Fruit fly (Drosophila melanogaster) whole organism, prepupa: ENCODE data around the gene CG42832.

ENCODE experiments used
- Blimp-1 ChIP-seq: fragments of 200-800 bp; sonication (Bioruptor generic); optimal IDR thresholded peaks from 3 replicates; lab custom pipeline; 2017; ENCODE audit warnings: missing biosample characterization, missing genetic modification characterization, mild to moderate bottlenecking, moderate library complexity, missing genetic modification reagents
- CG10669 ChIP-seq: fragments of 200-800 bp; sonication (Bioruptor generic); optimal IDR thresholded peaks from 3 replicates; lab custom pipeline; 2018; ENCODE audit warnings: missing biosample characterization, mild to moderate bottlenecking, missing genetic modification characterization, moderate library complexity
- CG11294 ChIP-seq: fragments of 200-800 bp; sonication (Bioruptor generic); IDR thresholded peaks from 2 replicates; pipeline ENCODE4 v1.3.6; 2022; ENCODE audit warnings: missing biosample characterization, missing genetic modification characterization
- CG11762 ChIP-seq: fragments of 200-800 bp; sonication (Bioruptor generic); optimal IDR thresholded peaks from 3 replicates; lab custom pipeline; 2016; ENCODE audit warnings: missing biosample characterization, missing genetic modification characterization; ENCODE audit not compliant: insufficient read depth
- CG15336 ChIP-seq: fragments of 200-800 bp; sonication (Bioruptor generic); IDR thresholded peaks from 2 replicates; pipeline ENCODE4 v1.3.6; 2022; ENCODE audit warnings: missing biosample characterization, missing genetic modification characterization
- CG1621 ChIP-seq: fragments of 200-800 bp; sonication (Bioruptor generic); optimal IDR thresholded peaks from 3 replicates; lab custom pipeline; 2018; ENCODE audit warnings: missing biosample characterization, mild to moderate bottlenecking, missing genetic modification characterization
- CG3032 ChIP-seq: fragments of 200-800 bp; optimal IDR thresholded peaks from 2 replicates; lab custom pipeline; 2019; ENCODE audit warnings: missing biosample characterization, mild to moderate bottlenecking, missing genetic modification characterization, moderate library complexity
- CG31627 ChIP-seq: fragments of 200-800 bp; sonication (Bioruptor generic); optimal IDR thresholded peaks from 3 replicates; lab custom pipeline; 2016; ENCODE audit warnings: missing biosample characterization, missing genetic modification characterization
- CG32006 ChIP-seq: fragments of 200-800 bp; sonication (Bioruptor generic); optimal IDR thresholded peaks from 3 replicates; lab custom pipeline; 2017; ENCODE audit warnings: missing biosample characterization, mild to moderate bottlenecking, missing genetic modification characterization
- CG34406 ChIP-seq: fragments of 200-800 bp; sonication (Bioruptor generic); optimal IDR thresholded peaks from 3 replicates; lab custom pipeline; 2016; ENCODE audit warnings: missing biosample characterization, missing genetic modification characterization
- CG4318 ChIP-seq: fragments of 200-800 bp; sonication (Bioruptor generic); optimal IDR thresholded peaks from 3 replicates; lab custom pipeline; 2017; ENCODE audit warnings: missing biosample characterization, mild to moderate bottlenecking, missing genetic modification characterization
- CG6163 ChIP-seq: fragments of 200-800 bp; sonication (Bioruptor generic); IDR thresholded peaks from 3 replicates; pipeline ENCODE4 v1.3.6; 2022; ENCODE audit warnings: missing biosample characterization, missing genetic modification characterization
- CG6792 ChIP-seq: fragments of 200-800 bp; sonication (Bioruptor generic); optimal IDR thresholded peaks from 3 replicates; lab custom pipeline; 2016; ENCODE audit warnings: missing biosample characterization, missing genetic modification characterization
- CG6808 ChIP-seq: fragments of 200-800 bp; sonication (Bioruptor generic); optimal IDR thresholded peaks from 3 replicates; lab custom pipeline; 2017; ENCODE audit warnings: missing biosample characterization, missing genetic modification characterization, mild to moderate bottlenecking, moderate library complexity, missing genetic modification reagents
- CG6854 ChIP-seq: fragments of 200-800 bp; sonication (Bioruptor generic); optimal IDR thresholded peaks from 2 replicates; lab custom pipeline; 2017; ENCODE audit warnings: missing biosample characterization, mild to moderate bottlenecking, missing genetic modification characterization
- CG7368 ChIP-seq: fragments of 200-800 bp; sonication (Bioruptor generic); optimal IDR thresholded peaks from 3 replicates; lab custom pipeline; 2016; ENCODE audit warnings: missing biosample characterization, missing genetic modification characterization
- CG8119 ChIP-seq: fragments of 200-800 bp; sonication (Bioruptor generic); IDR thresholded peaks from 3 replicates; pipeline ENCODE4 v1.3.6; 2022; ENCODE audit warnings: missing biosample characterization, missing genetic modification characterization
- CG8319 ChIP-seq: fragments of 200-800 bp; sonication (Bioruptor generic); optimal IDR thresholded peaks from 3 replicates; lab custom pipeline; 2016; ENCODE audit warnings: missing biosample characterization, missing genetic modification characterization
- CG8632 ChIP-seq: fragments of 200-800 bp; sonication (Bioruptor generic); optimal IDR thresholded peaks from 3 replicates; lab custom pipeline; 2016; ENCODE audit warnings: missing biosample characterization, missing genetic modification characterization
- CG9139 ChIP-seq: fragments of 200-800 bp; sonication (Bioruptor generic); optimal IDR thresholded peaks from 3 replicates; lab custom pipeline; 2017; ENCODE audit warnings: missing biosample characterization, mild to moderate bottlenecking, missing genetic modification characterization
- Eip78C ChIP-seq: fragments of 200-800 bp; sonication (Bioruptor generic); peaks from one replicate; lab custom pipeline; 2016; ENCODE audit warnings: missing biosample characterization, missing genetic modification characterization
- Eip93F ChIP-seq: fragments of 200-800 bp; sonication (Bioruptor generic); optimal IDR thresholded peaks from 2 replicates; lab custom pipeline; 2016; ENCODE audit warnings: missing biosample characterization, mild to moderate bottlenecking, missing genetic modification characterization
- Hr4 ChIP-seq: fragments of 200-800 bp; sonication (Bioruptor generic); optimal IDR thresholded peaks from 3 replicates; lab custom pipeline; 2016; ENCODE audit warnings: missing biosample characterization, missing genetic modification characterization
- Lpt ChIP-seq: fragments of 200-800 bp; sonication (Bioruptor generic); optimal IDR thresholded peaks from 3 replicates; lab custom pipeline; 2016; ENCODE audit warnings: missing biosample characterization, missing genetic modification characterization
- Met ChIP-seq: fragments of 200-800 bp; sonication (Bioruptor generic); optimal IDR thresholded peaks from 3 replicates; lab custom pipeline; 2016; ENCODE audit warnings: missing biosample characterization, missing genetic modification characterization
- OdsH ChIP-seq: fragments of 200-800 bp; sonication (Bioruptor generic); optimal IDR thresholded peaks from 3 replicates; lab custom pipeline; 2016; ENCODE audit warnings: missing biosample characterization, missing genetic modification characterization
- Smox ChIP-seq: fragments of 200-800 bp; sonication (Bioruptor generic); optimal IDR thresholded peaks from 3 replicates; lab custom pipeline; 2016; ENCODE audit warnings: missing biosample characterization, missing genetic modification characterization
- Sox102F ChIP-seq: fragments of 200-800 bp; sonication (Bioruptor generic); optimal IDR thresholded peaks from 2 replicates; lab custom pipeline; 2016; ENCODE audit warnings: missing biosample characterization, mild to moderate bottlenecking, missing genetic modification characterization
- Sox14 ChIP-seq: fragments of 200-800 bp; sonication (Bioruptor generic); optimal IDR thresholded peaks from 3 replicates; lab custom pipeline; 2016; ENCODE audit warnings: missing biosample characterization, missing genetic modification characterization
- acj6 ChIP-seq: fragments of 200-800 bp; sonication (Bioruptor generic); optimal IDR thresholded peaks from 3 replicates; lab custom pipeline; 2016; ENCODE audit warnings: missing biosample characterization, missing genetic modification characterization
- cyc ChIP-seq: fragments of 200-800 bp; sonication (Bioruptor generic); optimal IDR thresholded peaks from 3 replicates; lab custom pipeline; 2016; ENCODE audit warnings: missing biosample characterization, missing genetic modification characterization
- eg ChIP-seq: fragments of 200-800 bp; sonication (Bioruptor generic); IDR thresholded peaks from 3 replicates; pipeline ENCODE4 v1.3.6; 2022; ENCODE audit warnings: missing biosample characterization, missing genetic modification characterization
- fd85E ChIP-seq: fragments of 200-800 bp; sonication (Bioruptor generic); optimal IDR thresholded peaks from 3 replicates; lab custom pipeline; 2016; ENCODE audit warnings: missing biosample characterization, missing genetic modification characterization
- pdm3 ChIP-seq: fragments of 200-800 bp; sonication (Bioruptor generic); optimal IDR thresholded peaks from 3 replicates; lab custom pipeline; 2016; ENCODE audit warnings: missing biosample characterization, missing genetic modification characterization
- salr ChIP-seq, 2 experiments: fragments of 200-800 bp; sonication (Bioruptor generic); optimal IDR thresholded peaks; 3 replicates each; lab custom pipeline; 2016 to 2018; ENCODE audit warnings: missing biosample characterization in 2 of 2, missing genetic modification characterization in 2 of 2, mild to moderate bottlenecking in 1 of 2
- spab ChIP-seq: fragments of 200-800 bp; sonication (Bioruptor generic); optimal IDR thresholded peaks from 2 replicates; lab custom pipeline; 2017; ENCODE audit warnings: missing biosample characterization, mild to moderate bottlenecking, missing genetic modification characterization, missing genetic modification reagents
- svp ChIP-seq: fragments of 200-800 bp; sonication (Bioruptor generic); peaks from one replicate; lab custom pipeline; 2016; ENCODE audit warnings: missing biosample characterization, missing genetic modification characterization
- topi ChIP-seq: fragments of 200-800 bp; sonication (Bioruptor generic); optimal IDR thresholded peaks from 3 replicates; lab custom pipeline; 2016; ENCODE audit warnings: missing biosample characterization, missing genetic modification characterization
- vri ChIP-seq: fragments of 200-800 bp; sonication (Bioruptor generic); optimal IDR thresholded peaks from 3 replicates; lab custom pipeline; 2016; ENCODE audit warnings: missing biosample characterization, mild to moderate bottlenecking, missing genetic modification characterization

Gene CG42832

DNA sequence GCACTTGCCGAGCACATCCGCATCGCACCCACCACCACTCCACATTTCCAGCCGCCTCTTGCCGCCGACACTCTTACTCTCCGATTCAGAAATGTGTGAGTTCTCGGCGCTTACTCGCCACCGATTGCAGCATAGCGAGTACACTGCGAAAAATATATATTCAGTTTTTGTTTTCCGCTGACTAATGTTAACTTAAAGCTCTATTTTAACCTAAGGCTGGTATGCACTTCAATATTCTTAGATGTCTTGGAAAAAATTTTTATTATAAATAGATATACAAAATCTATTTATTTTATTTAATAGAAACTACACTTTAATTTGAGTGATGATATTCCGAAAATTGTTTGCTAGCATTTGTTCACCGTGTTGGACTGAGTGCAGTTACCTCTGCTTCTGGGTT lies 10.7 kb upstream of the CG42832 start (continued):
- peak; percentile 40 for TF ChIP-seq acj6 (GFP tag; lab: Kevin White, UChicago)
- TF ChIP-seq CG6808 (GFP tag; lab: Kevin White, UChicago): peak; percentile 32
- TF ChIP-seq CG8632 (GFP tag; lab: Kevin White, UChicago): peak; percentile 11
- TF ChIP-seq CG9139 (GFP tag; lab: Kevin White, UChicago): no peak
- TF ChIP-seq CG8319 (GFP tag; lab: Kevin White, UChicago): no peak
- TF ChIP-seq CG15336 (GFP tag; lab: Robert Waterston, UW): peak; percentile 42
- no peak for TF ChIP-seq fd85E (GFP tag; lab: Kevin White, UChicago)
- TF ChIP-seq CG3032: peak; percentile 59
- no peak for TF ChIP-seq topi
- TF ChIP-seq vri (GFP tag; lab: Kevin White, UChicago): no peak
- no peak for TF ChIP-seq Sox102F (GFP tag; lab: Kevin White, UChicago)
- TF ChIP-seq CG8119 (GFP tag; lab: Robert Waterston, UW): peak; percentile 61
- TF ChIP-seq CG11294 (GFP tag; lab: Robert Waterston, UW): 0 out of 2 replicates have a peak, but pooled peaks have one; percentile 7
- peak; percentile 11 for TF ChIP-seq spab
- TF ChIP-seq pdm3 (GFP tag; lab: Kevin White, UChicago): no peak
- TF ChIP-seq CG6854: no peak
- no peak for TF ChIP-seq Smox (GFP tag; lab: Kevin White, UChicago)
- no peak for TF ChIP-seq CG10669 (GFP tag; lab: Kevin White, UChicago)
- TF ChIP-seq cyc (GFP tag; lab: Kevin White, UChicago): no peak
- TF ChIP-seq svp (GFP tag; lab: Kevin White, UChicago): no peak
- no peak for TF ChIP-seq CG1621 (tag; lab: Kevin White, UChicago)
- peak; percentile 54 for TF ChIP-seq CG32006 (GFP tag; lab: Kevin White, UChicago)
- TF ChIP-seq Lpt (GFP tag; lab: Kevin White, UChicago): no peak
- TF ChIP-seq Sox14 (GFP tag; lab: Kevin White, UChicago): no peak
- TF ChIP-seq CG4318: peak; percentile 1
- TF ChIP-seq salr (GFP tag; optimal IDR thresholded peaks at IDR 0.05; lab: Kevin White, UChicago): no peak
- TF ChIP-seq Met (GFP tag; lab: Kevin White, UChicago): no peak
- TF ChIP-seq CG34406: peak; percentile 45
- peak; percentile 5 for TF ChIP-seq Hr4
- no peak for TF ChIP-seq Blimp-1
- no peak for TF ChIP-seq CG11762 (GFP tag; lab: Kevin White, UChicago)

DNA sequence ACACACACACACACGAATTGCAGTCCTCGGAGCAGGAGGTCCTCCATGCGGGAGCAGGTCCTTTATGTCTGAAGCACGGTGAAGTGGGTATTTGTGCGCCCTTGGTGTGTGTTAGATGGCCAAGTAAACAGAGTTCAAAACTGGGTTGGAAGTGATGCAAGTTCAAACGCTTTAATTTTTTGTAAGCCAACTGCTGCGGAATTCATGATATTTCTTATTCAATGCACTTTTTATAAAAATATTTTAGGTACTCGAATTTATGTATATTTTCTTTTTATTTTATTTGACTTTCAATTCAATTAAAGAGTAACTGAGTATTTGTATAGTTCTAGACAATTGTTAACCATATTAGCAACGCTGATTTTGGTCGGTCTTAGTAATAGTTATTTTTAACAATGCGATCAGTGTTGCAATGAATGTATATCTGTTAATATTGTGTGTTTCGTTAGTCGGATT lies 9.9 kb upstream of the CG42832 start, which contains the start of the genes CG14137 and CG46394:
Gene CG14137 (minus strand): TSS at position 101 of the 456 bp plus-strand sequence.
Gene CG46394 (plus strand): TSS at position 406 of the 456 bp plus-strand sequence.
- TF ChIP-seq CG3032 (no peak), Eip93F (no peak), CG31627 (GFP tag; lab: Kevin White, UChicago) (no peak), topi (no peak), CG8319 (GFP tag; lab: Kevin White, UChicago) (no peak), OdsH (GFP tag; lab: Kevin White, UChicago) (no peak), cyc (GFP tag; lab: Kevin White, UChicago) (no peak), pdm3 (GFP tag; lab: Kevin White, UChicago) (no peak), CG6792 (GFP tag; lab: Kevin White, UChicago) (no peak)

dm6 chr3L:11601133-11601532 lies 8.8 kb upstream of the CG42832 start:
- TF ChIP-seq CG15336 (GFP tag; lab: Robert Waterston, UW) (no peak), eg (GFP tag; lab: Robert Waterston, UW) (0 out of 3 replicates have a peak, but pooled peaks have one; percentile 28), CG7368 (GFP tag; lab: Kevin White, UChicago) (peak; percentile 50), Eip78C (GFP tag; lab: Kevin White, UChicago) (no peak), CG6163 (GFP tag; lab: Robert Waterston, UW) (0 out of 3 replicates have a peak, but pooled peaks have one; percentile 27)
